Worm (Caenorhabditis elegans) whole organism, L1 larva: ENCODE measurements around the gene mtm-3.

Experiments
- C16A3.4 ChIP-seq: fragments of 150-350 bp; optimal IDR thresholded peaks from 2 replicates; lab custom pipeline; 2014; ENCODE audit warnings: missing biosample characterization, missing genetic modification characterization
- C34B4.2 ChIP-seq: sonication (generic microtip); optimal IDR thresholded peaks from 2 replicates; lab custom pipeline; 2017; ENCODE audit warnings: mild to moderate bottlenecking, missing genetic modification characterization, missing compliant biosample characterization
- F16B12.6 ChIP-seq: fragments of 150-350 bp; optimal IDR thresholded peaks from 2 replicates; lab custom pipeline; 2014; ENCODE audit warnings: missing biosample characterization, missing genetic modification characterization
- aha-1 ChIP-seq: fragments of 150-350 bp; optimal IDR thresholded peaks from 2 replicates; lab custom pipeline; 2014; ENCODE audit warnings: missing biosample characterization, missing genetic modification characterization
- blmp-1 ChIP-seq: fragments of 150-350 bp; optimal IDR thresholded peaks from 2 replicates; lab custom pipeline; 2014; ENCODE audit warnings: missing biosample characterization, missing genetic modification characterization
- ceh-63 ChIP-seq: fragments of 200-800 bp; sonication (Bioruptor generic); optimal IDR thresholded peaks from 2 replicates; lab custom pipeline; 2018; ENCODE audit warnings: mild to moderate bottlenecking, missing genetic modification characterization, missing compliant biosample characterization
- ceh-8 ChIP-seq: fragments of 200-800 bp; sonication (Bioruptor generic); optimal IDR thresholded peaks from 2 replicates; lab custom pipeline; 2018; ENCODE audit warnings: mild to moderate bottlenecking, missing genetic modification characterization, moderate library complexity, missing compliant biosample characterization
- ceh-82 ChIP-seq, 3 experiments: fragments of 150-350 bp in 1 of 3; sonication (generic microtip) in 2 of 3; optimal IDR thresholded peaks; 2 replicates each; lab custom pipeline; 2014 to 2017; ENCODE audit warnings: missing biosample characterization in 3 of 3, missing genetic modification characterization in 3 of 3
- ceh-88 ChIP-seq: fragments of 200-800 bp; sonication (Bioruptor generic); IDR thresholded peaks from 2 replicates; pipeline ENCODE4 v1.3.6; 2022; ENCODE audit warnings: missing genetic modification characterization, missing compliant biosample characterization
- ceh-90 ChIP-seq: sonication (generic microtip); optimal IDR thresholded peaks from 2 replicates; lab custom pipeline; 2016; ENCODE audit warnings: missing genetic modification characterization, missing compliant biosample characterization
- dsc-1 ChIP-seq: sonication (generic microtip); optimal IDR thresholded peaks from 2 replicates; lab custom pipeline; 2016; ENCODE audit warnings: mild to moderate bottlenecking, missing genetic modification characterization, missing compliant biosample characterization
- efl-1 ChIP-seq, 4 experiments: fragments of 150-350 bp; optimal IDR thresholded peaks in 3 of 4; peaks in 1 of 4; 1 replicate in 1 of 4; 2 replicates in 3 of 4; lab custom pipeline; 2014; ENCODE audit warnings: missing biosample characterization in 2 of 4, missing genetic modification characterization in 2 of 4, missing genetic modification reagents in 2 of 4
- egl-13 ChIP-seq: sonication (generic microtip); optimal IDR thresholded peaks from 2 replicates; lab custom pipeline; 2016; ENCODE audit warnings: missing genotype, missing genetic modification reagents, missing genetic modification characterization, missing compliant biosample characterization
- elt-2 ChIP-seq: sonication (generic microtip); optimal IDR thresholded peaks from 2 replicates; lab custom pipeline; 2016; ENCODE audit warnings: missing genetic modification characterization, mild to moderate bottlenecking, inconsistent platforms, missing compliant biosample characterization, missing genetic modification reagents
- fkh-8 ChIP-seq: sonication (generic microtip); optimal IDR thresholded peaks from 2 replicates; lab custom pipeline; 2016; ENCODE audit warnings: mild to moderate bottlenecking, missing genetic modification characterization, missing compliant biosample characterization
- grh-1 ChIP-seq: fragments of 200-800 bp; sonication (Bioruptor generic); IDR thresholded peaks from 2 replicates; pipeline ENCODE4 v1.3.6; 2022; ENCODE audit warnings: missing genetic modification reagents, missing genetic modification characterization, missing compliant biosample characterization
- hlh-17 ChIP-seq: fragments of 200-800 bp; sonication (Bioruptor generic); optimal IDR thresholded peaks from 2 replicates; lab custom pipeline; 2018; ENCODE audit warnings: missing genetic modification characterization, mild to moderate bottlenecking, missing compliant biosample characterization, moderate library complexity, borderline replicate concordance
- hlh-4 ChIP-seq: sonication (generic microtip); optimal IDR thresholded peaks from 2 replicates; lab custom pipeline; 2016; ENCODE audit warnings: mild to moderate bottlenecking, missing genetic modification characterization, missing compliant biosample characterization
- lin-14 ChIP-seq: fragments of 200-800 bp; sonication (Bioruptor generic); optimal IDR thresholded peaks from 2 replicates; lab custom pipeline; 2018; ENCODE audit warnings: mild to moderate bottlenecking, missing genetic modification characterization, moderate library complexity, missing compliant biosample characterization
- lin-15B ChIP-seq: fragments of 150-350 bp; sonication (generic microtip); optimal IDR thresholded peaks from 3 replicates; lab custom pipeline; 2014; ENCODE audit warnings: missing biosample characterization, missing genetic modification characterization
- lsy-2 ChIP-seq, 2 experiments: fragments of 150-350 bp; optimal IDR thresholded peaks; 2 replicates each; lab custom pipeline; 2014; ENCODE audit warnings: missing biosample characterization in 2 of 2, missing genetic modification characterization in 2 of 2
- mab-9 ChIP-seq: fragments of 200-800 bp; sonication (Bioruptor generic); IDR thresholded peaks from 2 replicates; pipeline ENCODE4 v1.3.6; 2022; ENCODE audit warnings: missing genetic modification reagents, missing genetic modification characterization, missing compliant biosample characterization
- mdl-1 ChIP-seq, 2 experiments: fragments of 150-350 bp; optimal IDR thresholded peaks; 2 replicates each; lab custom pipeline; 2014 to 2017; ENCODE audit warnings: missing biosample characterization in 2 of 2, missing genetic modification characterization in 2 of 2, inconsistent platforms in 1 of 2
- mep-1 ChIP-seq: fragments of 150-350 bp; optimal IDR thresholded peaks from 2 replicates; lab custom pipeline; 2014; ENCODE audit warnings: missing biosample characterization, missing genetic modification characterization
- nhr-12 ChIP-seq: sonication (generic microtip); optimal IDR thresholded peaks from 2 replicates; lab custom pipeline; 2017; ENCODE audit warnings: missing biosample characterization, missing genetic modification characterization
- nhr-20 ChIP-seq: sonication (generic microtip); optimal IDR thresholded peaks from 2 replicates; lab custom pipeline; 2016; ENCODE audit warnings: mild to moderate bottlenecking, missing genetic modification characterization, missing compliant biosample characterization
- nhr-71 ChIP-seq: sonication (generic microtip); optimal IDR thresholded peaks from 2 replicates; lab custom pipeline; 2016; ENCODE audit warnings: mild to moderate bottlenecking, missing genetic modification characterization, moderate library complexity, missing compliant biosample characterization
- nhr-77 ChIP-seq: fragments of 150-350 bp; optimal IDR thresholded peaks from 2 replicates; lab custom pipeline; 2014; ENCODE audit warnings: missing biosample characterization, missing genetic modification characterization
- nhr-84 ChIP-seq: sonication (generic microtip); optimal IDR thresholded peaks from 2 replicates; lab custom pipeline; 2017; ENCODE audit warnings: missing biosample characterization, missing genetic modification characterization
- nhr-85 ChIP-seq: sonication (generic microtip); peaks from one replicate; lab custom pipeline; 2016; ENCODE audit warnings: missing genetic modification characterization, inconsistent platforms, missing compliant biosample characterization
- nhr-90 ChIP-seq: sonication (generic microtip); optimal IDR thresholded peaks from 2 replicates; lab custom pipeline; 2016; ENCODE audit warnings: mild to moderate bottlenecking, missing genetic modification characterization, missing compliant biosample characterization; ENCODE audit not compliant: poor library complexity
- snpc-4 ChIP-seq: fragments of 150-350 bp; optimal IDR thresholded peaks from 2 replicates; lab custom pipeline; 2014; ENCODE audit warnings: missing biosample characterization, missing genetic modification characterization
- snu-23 ChIP-seq: sonication (generic microtip); optimal IDR thresholded peaks from 2 replicates; lab custom pipeline; 2016; ENCODE audit warnings: missing genetic modification characterization, missing compliant biosample characterization
- sptf-1 ChIP-seq: fragments of 150-350 bp; optimal IDR thresholded peaks from 2 replicates; lab custom pipeline; 2014; ENCODE audit warnings: missing biosample characterization, missing genetic modification characterization
- tbx-2 ChIP-seq: sonication (generic microtip); optimal IDR thresholded peaks from 2 replicates; lab custom pipeline; 2016; ENCODE audit warnings: missing genetic modification characterization, missing compliant biosample characterization
- unc-30 ChIP-seq: sonication (generic microtip); optimal IDR thresholded peaks from 2 replicates; lab custom pipeline; 2017; ENCODE audit warnings: missing biosample characterization, missing genetic modification characterization
- zip-4 ChIP-seq: fragments of 200-800 bp; sonication (Bioruptor generic); optimal IDR thresholded peaks from 2 replicates; lab custom pipeline; 2018; ENCODE audit warnings: mild to moderate bottlenecking, missing genetic modification characterization, moderate library complexity, missing compliant biosample characterization
- ztf-11 ChIP-seq, 2 experiments: sonication (generic microtip); optimal IDR thresholded peaks; 2 replicates each; lab custom pipeline; 2016 to 2017; ENCODE audit warnings: missing genetic modification characterization in 2 of 2, missing biosample characterization in 1 of 2, missing compliant biosample characterization in 1 of 2

mtm-3 gene

DNA sequence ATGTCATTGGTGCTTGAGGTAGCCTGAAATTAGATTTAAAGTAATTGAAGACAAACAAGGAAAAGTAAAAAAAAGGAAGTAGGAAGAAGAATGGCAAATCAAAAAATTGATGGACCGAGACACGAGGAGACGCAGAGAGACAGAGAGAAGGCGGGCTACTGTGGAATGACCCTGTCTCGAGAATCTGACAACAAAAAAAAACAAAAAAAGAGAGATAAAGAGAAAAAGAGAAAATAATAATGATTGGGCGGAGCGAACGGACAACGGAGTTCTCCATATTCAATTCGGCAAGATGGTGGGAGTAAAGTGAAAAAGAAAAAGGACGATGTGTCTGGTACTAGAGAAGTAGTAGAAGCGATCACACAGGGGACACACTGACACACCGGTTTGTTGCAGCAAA is 8.7 kb upstream of the mtm-3 start, which contains the start of gene toh-1 (continued):
- TF ChIP-seq C34B4.2, result no peak
- no peak for TF ChIP-seq aha-1 (tag; lab: Kevin White, UChicago)
- TF ChIP-seq elt-2 (tag; lab: Kevin White, UChicago), result no peak
- TF ChIP-seq nhr-77 (tag; lab: Kevin White, UChicago), result no peak
- TF ChIP-seq mep-1 (tag; lab: Kevin White, UChicago), result peak; percentile 18
- TF ChIP-seq nhr-90, result peak; percentile 3

- TF ChIP-seq ceh-63 (GFP tag; lab: Kevin White, UChicago) (no peak), nhr-20 (tag; lab: Kevin White, UChicago) (peak; percentile 4), nhr-85 (peak; percentile 72), nhr-84 (tag; lab: Kevin White, UChicago) (no peak), lin-14 (GFP tag; lab: Kevin White, UChicago) (peak; percentile 50), snu-23 (GFP tag; lab: Kevin White, UChicago) (peak; percentile 26), blmp-1 (peak; percentile 96), hlh-4 (no peak), C16A3.4 (tag; lab: Kevin White, UChicago) (no peak), snpc-4 (tag; lab: Kevin White, UChicago) (no peak), zip-4 (GFP tag; lab: Kevin White, UChicago) (no peak)
Measured at ce11 chrIII:3807590-3807989, 7.3 kb upstream of the mtm-3 start.

- no peak for TF ChIP-seq tbx-2 (tag; lab: Kevin White, UChicago)
Measured at ce11 chrIII:3806883-3807282, 6.6 kb upstream of the mtm-3 start.

ce11 chrIII:3804422-3804821 is 4.2 kb upstream of the mtm-3 start, which contains the start of gene xbx-5:
xbx-5 (minus strand) TSS chrIII:3804477.
- no peak for TF ChIP-seq mab-9 (GFP tag; lab: Robert Waterston, UW)
- TF ChIP-seq unc-30 (tag; lab: Kevin White, UChicago), result no peak
- TF ChIP-seq nhr-85, result peak; percentile 0
- TF ChIP-seq fkh-8 (tag; lab: Kevin White, UChicago), result peak; percentile 76
- TF ChIP-seq nhr-71 (tag; lab: Kevin White, UChicago), result peak; percentile 18

DNA sequence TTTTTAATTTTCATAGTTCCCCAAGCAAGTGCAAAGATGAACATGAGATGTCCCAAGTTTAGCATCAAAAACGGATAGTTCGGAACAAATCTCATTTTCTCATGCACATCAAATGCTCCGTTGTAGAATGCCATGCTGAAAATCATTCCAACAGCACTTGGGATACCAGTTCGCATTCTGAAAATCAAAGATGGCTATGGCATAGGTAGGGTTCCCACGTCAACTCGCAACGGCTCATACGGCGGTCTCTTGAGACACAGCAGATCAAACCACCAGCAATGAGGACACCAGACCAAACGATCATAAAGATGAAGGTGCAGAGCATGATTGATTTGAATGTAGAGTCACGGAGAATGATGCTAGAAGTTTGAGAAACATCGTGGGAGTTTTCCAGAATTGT is 2.8 kb upstream of the mtm-3 start:
- TF ChIP-seq F16B12.6 (tag; lab: Kevin White, UChicago), result no peak
- TF ChIP-seq mdl-1 (tag; optimal IDR thresholded peaks at IDR 0.05; lab: Kevin White, UChicago), result no peak
- TF ChIP-seq ceh-8 (GFP tag; lab: Kevin White, UChicago), result no peak
- no peak for TF ChIP-seq lsy-2 (tag; optimal IDR thresholded peaks at IDR 0.05; lab: Kevin White, UChicago)
- TF ChIP-seq hlh-17, result no peak
- no peak for TF ChIP-seq ceh-82 (tag; optimal IDR thresholded peaks at IDR 0.05; lab: Kevin White, UChicago)
- TF ChIP-seq egl-13 (tag; lab: Kevin White, UChicago), result no peak
- no peak for TF ChIP-seq lin-15B (tag; lab: Kevin White, UChicago)
- no peak for TF ChIP-seq ztf-11 (tag; optimal IDR thresholded peaks at IDR 0.05; lab: Kevin White, UChicago)
- no peak for TF ChIP-seq sptf-1 (tag; lab: Kevin White, UChicago)
- TF ChIP-seq ceh-90 (tag; lab: Kevin White, UChicago), result no peak
- no peak for TF ChIP-seq nhr-12 (tag; lab: Kevin White, UChicago)
- TF ChIP-seq dsc-1 (tag; lab: Kevin White, UChicago), result no peak
- TF ChIP-seq grh-1 (GFP tag; lab: Robert Waterston, UW), result no peak
- no peak for TF ChIP-seq efl-1 (optimal IDR thresholded peaks at IDR 0.05; lab: Kevin White, UChicago)
- no peak for TF ChIP-seq efl-1 (GFP tag; optimal IDR thresholded peaks at IDR 0.05 in 1 of 2; lab: Kevin White, UChicago)
- no peak for TF ChIP-seq nhr-77 (tag; lab: Kevin White, UChicago)
- TF ChIP-seq lin-14 (GFP tag; lab: Kevin White, UChicago), result no peak
- TF ChIP-seq elt-2 (tag; lab: Kevin White, UChicago), result no peak
- no peak for TF ChIP-seq ceh-88
